Fruit fly (Drosophila melanogaster): ENCODE measurements around the gene CadN.

Gene CadN

dm6 chr2L:17721505-17721904 is 56.6 kb downstream of the CadN start:
- TF ChIP-seq CG13624 (GFP tag; optimal IDR thresholded peaks at IDR 0.05) (no peak), Aef1 (GFP tag; IDR thresholded peaks at IDR 0.05) (0 out of 3 replicates have a peak, but pooled peaks have one; percentile 16), CG17802 (tag; optimal IDR thresholded peaks at IDR 0.05) (no peak), sqz (GFP tag; optimal IDR thresholded peaks at IDR 0.05) (peak; percentile 54), onecut (GFP tag; IDR thresholded peaks at IDR 0.05) (peak; percentile 57), sens-2 (GFP tag; IDR thresholded peaks at IDR 0.05) (no peak), klu (GFP tag; IDR thresholded peaks at IDR 0.05) (no peak), Ptx1 (GFP tag; IDR thresholded peaks at IDR 0.05) (no peak), HLH3B (GFP tag; IDR thresholded peaks at IDR 0.05) (no peak), maf-S (GFP tag; optimal IDR thresholded peaks at IDR 0.05) (no peak)

dm6 chr2L:17715564-17716240 is 62.4 kb downstream of the CadN start:
- TF ChIP-seq vvl (GFP tag; IDR thresholded peaks at IDR 0.05) (no peak), Ravus (GFP tag; IDR thresholded peaks at IDR 0.05) (no peak), HLH4C (GFP tag; IDR thresholded peaks at IDR 0.05; ENCODE audit: partially characterized antibody) (no peak), GATAe (GFP tag; conservative IDR thresholded peaks at IDR 0.05) (no peak), CHES-1-like (GFP tag; optimal IDR thresholded peaks at IDR 0.05) (no peak), Sry-β (GFP tag; optimal IDR thresholded peaks at IDR 0.05) (no peak), Camta (GFP tag; optimal IDR thresholded peaks at IDR 0.05) (no peak), C15 (GFP tag; IDR thresholded peaks at IDR 0.05) (no peak), D19A (tag; optimal IDR thresholded peaks at IDR 0.05) (no peak), CG3847 (GFP tag; IDR thresholded peaks at IDR 0.05) (no peak), Sox100B (GFP tag; optimal IDR thresholded peaks at IDR 0.05) (no peak), sisA (GFP tag; IDR thresholded peaks at IDR 0.05) (no peak), pan (optimal IDR thresholded peaks at IDR 0.05) (no peak), pan (GFP tag; optimal IDR thresholded peaks at IDR 0.05 in 1 of 2, IDR thresholded peaks at IDR 0.05 in 1 of 2) (no peak), CG16863 (GFP tag; optimal IDR thresholded peaks at IDR 0.05) (no peak), CTCF (GFP tag; optimal IDR thresholded peaks at IDR 0.05) (peak; percentile 14), Adf1 (GFP tag; IDR thresholded peaks at IDR 0.05) (no peak), pzg (GFP tag; optimal IDR thresholded peaks at IDR 0.05) (peak; percentile 2), jumu (GFP tag; optimal IDR thresholded peaks at IDR 0.05) (no peak), CG11247 (GFP tag; IDR thresholded peaks at IDR 0.05) (no peak), hkb (optimal IDR thresholded peaks at IDR 0.05) (no peak), hkb (GFP tag; IDR thresholded peaks at IDR 0.05) (no peak), br (optimal IDR thresholded peaks at IDR 0.05) (no peak), CG18011 (GFP tag; optimal IDR thresholded peaks at IDR 0.05) (no peak), Rfx (GFP tag; IDR thresholded peaks at IDR 0.05) (no peak), inv (GFP tag; IDR thresholded peaks at IDR 0.05; ENCODE audit: partially characterized antibody) (no peak), CG6689 (GFP tag; IDR thresholded peaks at IDR 0.05) (no peak), CG18764 (GFP tag; optimal IDR thresholded peaks at IDR 0.05) (no peak), crc (GFP tag; optimal IDR thresholded peaks at IDR 0.05) (no peak), pita (GFP tag; optimal IDR thresholded peaks at IDR 0.05) (peak; percentile 45), tgo (GFP tag; IDR thresholded peaks at IDR 0.05) (no peak), ftz-f1 (GFP tag; optimal IDR thresholded peaks at IDR 0.05) (no peak), E2f2 (GFP tag; IDR thresholded peaks at IDR 0.05) (no peak), scrt (GFP tag; optimal IDR thresholded peaks at IDR 0.05) (no peak), unpg (GFP tag; optimal IDR thresholded peaks at IDR 0.05) (no peak), Opbp (GFP tag; IDR thresholded peaks at IDR 0.05; ENCODE audit: partially characterized antibody) (0 out of 3 replicates have a peak, but pooled peaks have one; percentile 28), sim (GFP tag; IDR thresholded peaks at IDR 0.05) (no peak), HLH3B (GFP tag; IDR thresholded peaks at IDR 0.05) (no peak), CG6791 (GFP tag; IDR thresholded peaks at IDR 0.05; ENCODE audit: partially characterized antibody) (peak; percentile 45; the same call in 1 of the 3 replicates), CG9727 (GFP tag; optimal IDR thresholded peaks at IDR 0.05) (no peak), stwl (tag; optimal IDR thresholded peaks at IDR 0.05) (peak; percentile 94), CG1792 (GFP tag; optimal IDR thresholded peaks at IDR 0.05) (no peak), Fer3 (tag; optimal IDR thresholded peaks at IDR 0.05) (no peak)
